Worm (Caenorhabditis elegans) whole organism, L4 larva: ENCODE results near the gene Y9C9A.16.

ENCODE experiments used
- daf-19 ChIP-seq: fragments of 200-800 bp; sonication (Bioruptor generic); conservative IDR thresholded peaks from 2 replicates; pipeline ENCODE4 v1.3.6; 2022; ENCODE audit warnings: missing genetic modification characterization, missing compliant biosample characterization
- egl-27 ChIP-seq: sonication (generic microtip); optimal IDR thresholded peaks from 3 replicates; lab custom pipeline; 2017; ENCODE audit warnings: missing biosample characterization, missing genetic modification reagents, missing genetic modification characterization
- nhr-28 ChIP-seq: fragments of 150-350 bp; optimal IDR thresholded peaks from 2 replicates; lab custom pipeline; 2014; ENCODE audit warnings: missing biosample characterization, missing genetic modification characterization
- snpc-4 ChIP-seq: fragments of 150-350 bp; optimal IDR thresholded peaks from 2 replicates; lab custom pipeline; 2014; ENCODE audit warnings: missing biosample characterization, missing genetic modification characterization

- TF ChIP-seq daf-19 (GFP tag; lab: Robert Waterston, UW) (no peak), nhr-28 (tag; lab: Kevin White, UChicago) (no peak), snpc-4 (tag; lab: Kevin White, UChicago) (no peak), egl-27 (tag; lab: Kevin White, UChicago) (no peak)
These were observed 6.5 kb downstream of the Y9C9A.16 start, which contains the start of gene Y9C9A.13 for ce11 chrIV:4969419-4969818.
